Fruit fly (Drosophila melanogaster) whole organism, embryonic: ENCODE measurements around the gene HDAC3.

Experiments
- Abd-B ChIP-seq: fragments of 200-800 bp; sonication (Bioruptor generic); optimal IDR thresholded peaks from 2 replicates; lab custom pipeline; 2018; ENCODE audit warnings: missing biosample characterization, mild to moderate bottlenecking, missing genetic modification characterization, moderate library complexity
- B-H2 ChIP-seq: fragments of 200-800 bp; sonication (Bioruptor generic); optimal IDR thresholded peaks from 2 replicates; lab custom pipeline; 2018; ENCODE audit warnings: missing biosample characterization, mild to moderate bottlenecking, missing genetic modification characterization
- BEAF-32 ChIP-seq: fragments of 200-800 bp; sonication (Bioruptor generic); optimal IDR thresholded peaks from 3 replicates; lab custom pipeline; 2017; ENCODE audit warnings: missing biosample characterization, missing genetic modification characterization, mild to moderate bottlenecking, moderate library complexity, missing genetic modification reagents
- BtbVII ChIP-seq: fragments of 200-800 bp; sonication (Bioruptor generic); optimal IDR thresholded peaks from 3 replicates; lab custom pipeline; 2017; ENCODE audit warnings: missing biosample characterization, mild to moderate bottlenecking, missing genetic modification characterization
- CG10209 ChIP-seq: fragments of 200-800 bp; sonication (Bioruptor generic); optimal IDR thresholded peaks from 3 replicates; lab custom pipeline; 2017; ENCODE audit warnings: missing biosample characterization, mild to moderate bottlenecking, missing genetic modification characterization, missing genetic modification reagents
- CG10267 ChIP-seq: fragments of 200-800 bp; sonication (Bioruptor generic); optimal IDR thresholded peaks from 2 replicates; lab custom pipeline; 2018; ENCODE audit warnings: missing biosample characterization, mild to moderate bottlenecking, missing genetic modification characterization, moderate library complexity
- CG10366 ChIP-seq: fragments of 200-800 bp; sonication (Bioruptor generic); IDR thresholded peaks from 2 replicates; pipeline ENCODE4 v1.3.6; 2022; ENCODE audit warnings: missing biosample characterization, missing genetic modification characterization
- CG10543 ChIP-seq: fragments of 200-800 bp; sonication (Bioruptor generic); optimal IDR thresholded peaks from 3 replicates; lab custom pipeline; 2017; ENCODE audit warnings: missing biosample characterization, mild to moderate bottlenecking, missing genetic modification characterization, moderate library complexity
- CG1233 ChIP-seq: fragments of 200-800 bp; sonication (Bioruptor generic); optimal IDR thresholded peaks from 4 replicates; lab custom pipeline; 2018; ENCODE audit warnings: missing biosample characterization, mild to moderate bottlenecking, missing genetic modification characterization
- CG13775 ChIP-seq: fragments of 200-800 bp; sonication (Bioruptor generic); optimal IDR thresholded peaks from 3 replicates; lab custom pipeline; 2017; ENCODE audit warnings: missing biosample characterization, mild to moderate bottlenecking, missing genetic modification characterization
- CG16813 ChIP-seq: fragments of 200-800 bp; sonication (Bioruptor generic); IDR thresholded peaks from 3 replicates; pipeline ENCODE4 v1.3.6; 2022; ENCODE audit warnings: missing biosample characterization, missing genetic modification characterization; ENCODE audit not compliant: partially characterized antibody
- CG17186 ChIP-seq: fragments of 200-800 bp; sonication (Bioruptor generic); optimal IDR thresholded peaks from 3 replicates; lab custom pipeline; 2017; ENCODE audit warnings: missing biosample characterization, missing genetic modification reagents, missing genetic modification characterization
- CG17359 ChIP-seq: fragments of 200-800 bp; sonication (Bioruptor generic); optimal IDR thresholded peaks from 3 replicates; lab custom pipeline; 2018; ENCODE audit warnings: missing biosample characterization, mild to moderate bottlenecking, missing genetic modification characterization, moderate library complexity
- CG30020 ChIP-seq: fragments of 200-800 bp; optimal IDR thresholded peaks from 2 replicates; lab custom pipeline; 2019; ENCODE audit warnings: missing biosample characterization, mild to moderate bottlenecking, missing genetic modification characterization, moderate library complexity
- CG3281 ChIP-seq: fragments of 200-800 bp; sonication (Bioruptor generic); optimal IDR thresholded peaks from 3 replicates; lab custom pipeline; 2017; ENCODE audit warnings: missing biosample characterization, mild to moderate bottlenecking, missing genetic modification characterization
- CG3407 ChIP-seq: fragments of 200-800 bp; sonication (Bioruptor generic); optimal IDR thresholded peaks from 2 replicates; lab custom pipeline; 2018; ENCODE audit warnings: missing biosample characterization, mild to moderate bottlenecking, missing genetic modification characterization
- CG4820 ChIP-seq: fragments of 200-800 bp; sonication (Bioruptor generic); optimal IDR thresholded peaks from 3 replicates; lab custom pipeline; 2016; ENCODE audit warnings: missing biosample characterization, missing genetic modification characterization
- Chrac-16 ChIP-seq: fragments of 200-800 bp; sonication (Bioruptor generic); optimal IDR thresholded peaks from 3 replicates; lab custom pipeline; 2016; ENCODE audit warnings: missing biosample characterization, missing genetic modification characterization
- Dip3 ChIP-seq: fragments of 200-800 bp; sonication (Bioruptor generic); optimal IDR thresholded peaks from 3 replicates; lab custom pipeline; 2016; ENCODE audit warnings: missing biosample characterization, missing genetic modification characterization
- ERR ChIP-seq: fragments of 200-800 bp; sonication (Bioruptor generic); optimal IDR thresholded peaks from 2 replicates; lab custom pipeline; 2016; ENCODE audit warnings: missing biosample characterization, missing genetic modification characterization
- HLH3B ChIP-seq: fragments of 200-800 bp; sonication (Bioruptor generic); IDR thresholded peaks from 2 replicates; pipeline ENCODE4 v1.3.6; 2022; ENCODE audit warnings: missing biosample characterization, missing genetic modification characterization
- Hmr ChIP-seq: fragments of 200-800 bp; sonication (Bioruptor generic); optimal IDR thresholded peaks from 3 replicates; lab custom pipeline; 2017; ENCODE audit warnings: mild to moderate bottlenecking, missing biosample characterization, missing genetic modification reagents, missing genetic modification characterization
- Jarid2 ChIP-seq: fragments of 200-800 bp; sonication (Bioruptor generic); optimal IDR thresholded peaks from 3 replicates; lab custom pipeline; 2017; ENCODE audit warnings: mild to moderate bottlenecking, missing biosample characterization, missing genetic modification reagents, missing genetic modification characterization
- Med ChIP-seq: fragments of 200-800 bp; sonication (Bioruptor generic); peaks from one replicate; lab custom pipeline; 2016; ENCODE audit warnings: missing biosample characterization, missing genetic modification characterization, mild to moderate bottlenecking, inconsistent platforms, moderate library complexity
- Oli ChIP-seq: fragments of 200-800 bp; sonication (Bioruptor generic); optimal IDR thresholded peaks from 2 replicates; lab custom pipeline; 2018; ENCODE audit warnings: missing biosample characterization, mild to moderate bottlenecking, missing genetic modification characterization, moderate library complexity
- ab ChIP-seq: fragments of 200-800 bp; sonication (Bioruptor generic); optimal IDR thresholded peaks from 2 replicates; lab custom pipeline; 2016; ENCODE audit warnings: missing biosample characterization, missing genetic modification characterization
- ap ChIP-seq: fragments of 200-800 bp; sonication (Bioruptor generic); IDR thresholded peaks from 2 replicates; pipeline ENCODE4 v1.3.6; 2022; ENCODE audit warnings: missing biosample characterization, missing genetic modification characterization
- ase ChIP-seq: fragments of 200-800 bp; sonication (Bioruptor generic); IDR thresholded peaks from 3 replicates; pipeline ENCODE4 v1.3.6; 2022; ENCODE audit warnings: missing biosample characterization, missing genetic modification characterization
- bbx ChIP-seq: fragments of 200-800 bp; sonication (Bioruptor generic); IDR thresholded peaks from 2 replicates; pipeline ENCODE4 v1.3.6; 2022; ENCODE audit warnings: missing biosample characterization, missing genetic modification characterization; ENCODE audit not compliant: partially characterized antibody
- crc ChIP-seq: fragments of 200-800 bp; sonication (Bioruptor generic); optimal IDR thresholded peaks from 2 replicates; lab custom pipeline; 2016; ENCODE audit warnings: missing biosample characterization, missing genetic modification characterization
- da ChIP-seq: fragments of 200-800 bp; sonication (Bioruptor generic); optimal IDR thresholded peaks from 2 replicates; lab custom pipeline; 2016; ENCODE audit warnings: missing biosample characterization, missing genetic modification characterization
- danr ChIP-seq: fragments of 200-800 bp; sonication (Bioruptor generic); IDR thresholded peaks from 2 replicates; pipeline ENCODE4 v1.3.6; 2022; ENCODE audit warnings: missing biosample characterization, missing genetic modification characterization
- fu2 ChIP-seq: fragments of 200-800 bp; sonication (Bioruptor generic); optimal IDR thresholded peaks from 2 replicates; lab custom pipeline; 2016; ENCODE audit warnings: missing biosample characterization, missing genetic modification characterization
- gsb ChIP-seq: fragments of 200-800 bp; sonication (Bioruptor generic); IDR thresholded peaks from 2 replicates; pipeline ENCODE4 v1.3.6; 2022; ENCODE audit warnings: missing biosample characterization, missing genetic modification characterization
- hbn ChIP-seq: fragments of 200-800 bp; sonication (Bioruptor generic); IDR thresholded peaks from 2 replicates; pipeline ENCODE4 v1.3.6; 2022; ENCODE audit warnings: missing biosample characterization, missing genetic modification characterization; ENCODE audit not compliant: partially characterized antibody
- lola ChIP-seq, 3 experiments: fragments of >200 bp in 2 of 3; fragments of 200-800 bp in 1 of 3; sonication (Bioruptor generic) in 1 of 3; optimal IDR thresholded peaks; 2 replicates each; lab custom pipeline; 2017 to 2019; ENCODE audit warnings: missing biosample characterization in 3 of 3, missing genetic modification characterization in 3 of 3, mild to moderate bottlenecking in 1 of 3, moderate library complexity in 1 of 3
- mam ChIP-seq: fragments of 200-800 bp; sonication (Bioruptor generic); optimal IDR thresholded peaks from 3 replicates; lab custom pipeline; 2016; ENCODE audit warnings: missing biosample characterization, missing genetic modification characterization
- nerfin-1 ChIP-seq: fragments of 200-800 bp; sonication (Bioruptor generic); optimal IDR thresholded peaks from 3 replicates; lab custom pipeline; 2019; ENCODE audit warnings: missing biosample characterization, mild to moderate bottlenecking, missing genetic modification characterization, moderate library complexity
- nerfin-2 ChIP-seq: fragments of 200-800 bp; sonication (Bioruptor generic); IDR thresholded peaks from 2 replicates; pipeline ENCODE4 v1.3.6; 2022; ENCODE audit warnings: missing biosample characterization, missing genetic modification characterization; ENCODE audit not compliant: partially characterized antibody
- pho ChIP-seq: fragments of 200-800 bp; sonication (Bioruptor generic); optimal IDR thresholded peaks from 2 replicates; lab custom pipeline; 2016; ENCODE audit warnings: missing biosample characterization, missing genetic modification characterization
- prd ChIP-seq, 3 experiments: fragments of >200 bp in 2 of 3; fragments of 200-800 bp in 1 of 3; sonication (Bioruptor generic) in 1 of 3; optimal IDR thresholded peaks in 2 of 3; IDR thresholded peaks in 1 of 3; 2 replicates in 2 of 3; 3 replicates in 1 of 3; pipeline versions ENCODE4 v1.3.6 to Lab custom; 2017 to 2022; ENCODE audit warnings: missing biosample characterization in 1 of 3, missing genetic modification characterization in 1 of 3
- sens ChIP-seq: fragments of 200-800 bp; sonication (Bioruptor generic); peaks from one replicate; lab custom pipeline; 2016; ENCODE audit warnings: missing biosample characterization, missing genetic modification characterization
- slbo ChIP-seq: fragments of 200-800 bp; sonication (Bioruptor generic); IDR thresholded peaks from 2 replicates; pipeline ENCODE4 v1.3.6; 2022; ENCODE audit warnings: missing biosample characterization, missing genetic modification characterization
- slou ChIP-seq: fragments of 200-800 bp; sonication (Bioruptor generic); optimal IDR thresholded peaks from 3 replicates; lab custom pipeline; 2016; ENCODE audit warnings: missing biosample characterization, missing genetic modification characterization
- stc ChIP-seq: fragments of 200-800 bp; sonication (Bioruptor generic); IDR thresholded peaks from 2 replicates; pipeline ENCODE4 v1.3.6; 2022; ENCODE audit warnings: missing biosample characterization, missing genetic modification characterization
- stwl ChIP-seq: fragments of 200-800 bp; sonication (Bioruptor generic); optimal IDR thresholded peaks from 3 replicates; lab custom pipeline; 2018; ENCODE audit warnings: missing biosample characterization, mild to moderate bottlenecking, missing genetic modification characterization, moderate library complexity
- tll ChIP-seq, 2 experiments: fragments of 200-800 bp in 1 of 2; fragments of >200 bp in 1 of 2; sonication (Bioruptor generic) in 1 of 2; optimal IDR thresholded peaks; 2 replicates each; lab custom pipeline; 2017 to 2019; ENCODE audit warnings: missing biosample characterization in 2 of 2, missing genetic modification characterization in 2 of 2, mild to moderate bottlenecking in 1 of 2, moderate library complexity in 1 of 2
- tna ChIP-seq: fragments of 200-800 bp; sonication (Bioruptor generic); IDR thresholded peaks from 2 replicates; pipeline ENCODE4 v1.3.6; 2022; ENCODE audit warnings: missing biosample characterization, missing genetic modification characterization; ENCODE audit not compliant: partially characterized antibody

Gene HDAC3

dm6 chr3R:5485295-5485718 is 10.9 kb upstream of the HDAC3 start, which contains the start of gene CG31550 (continued):
- no peak for TF ChIP-seq gsb (GFP tag; lab: Robert Waterston, UW)
- peak; percentile 66 for TF ChIP-seq CG13775 (GFP tag; lab: Kevin White, UChicago)
- TF ChIP-seq ap: peak; percentile 68
- TF ChIP-seq danr (GFP tag; lab: Robert Waterston, UW): peak; percentile 27; the same call in 1 of the 2 replicates
- no peak for TF ChIP-seq slou (GFP tag; lab: Kevin White, UChicago)
- no peak for TF ChIP-seq ERR
- TF ChIP-seq ab (GFP tag; lab: Kevin White, UChicago): no peak
- peak; percentile 19 for TF ChIP-seq Dip3 (GFP tag; lab: Kevin White, UChicago)
- TF ChIP-seq Chrac-16: peak; percentile 76
- no peak for TF ChIP-seq hbn (GFP tag; lab: Robert Waterston, UW)
- TF ChIP-seq CG4820 (GFP tag; lab: Kevin White, UChicago): peak; percentile 29
- no peak for TF ChIP-seq BEAF-32 (GFP tag; lab: Kevin White, UChicago)
- TF ChIP-seq B-H2 (GFP tag; lab: Kevin White, UChicago): peak; percentile 44
- TF ChIP-seq fu2 (GFP tag; lab: Kevin White, UChicago): peak; percentile 48
- no peak for TF ChIP-seq Hmr (GFP tag; lab: Kevin White, UChicago)
- TF ChIP-seq CG10267 (tag; lab: Kevin White, UChicago): peak; percentile 92
- peak; percentile 20 for TF ChIP-seq Jarid2 (GFP tag; lab: Kevin White, UChicago)
- TF ChIP-seq stwl (tag; lab: Kevin White, UChicago): peak; percentile 85
- peak; percentile 43 for TF ChIP-seq Oli (tag; lab: Kevin White, UChicago)
- peak; percentile 79 for TF ChIP-seq Med (GFP tag; lab: Kevin White, UChicago)
- TF ChIP-seq HLH3B (GFP tag; lab: Robert Waterston, UW): peak; percentile 77
- peak; percentile 72 for TF ChIP-seq CG17359 (tag; lab: Kevin White, UChicago)
- TF ChIP-seq CG17186: no peak
- TF ChIP-seq BtbVII (GFP tag; lab: Kevin White, UChicago): peak; percentile 29
- peak; percentile 62 for TF ChIP-seq CG30020 (tag; lab: Kevin White, UChicago)
- TF ChIP-seq, all 482 proteins: peak for 256

- TF ChIP-seq crc (no peak), bbx (GFP tag; lab: Robert Waterston, UW) (no peak; the same call in 1 of the 2 replicates), CG10209 (GFP tag; lab: Kevin White, UChicago) (no peak), nerfin-1 (peak; percentile 81), stc (GFP tag; lab: Robert Waterston, UW) (no peak; the same call in 1 of the 2 replicates), da (GFP tag; lab: Kevin White, UChicago) (no peak), ase (GFP tag; lab: Robert Waterston, UW) (no peak), mam (GFP tag; lab: Kevin White, UChicago) (no peak), CG1233 (GFP tag; lab: Kevin White, UChicago) (no peak), prd (optimal IDR thresholded peaks at IDR 0.05; lab: Kevin White, UChicago) (no peak), prd (GFP tag; IDR thresholded peaks at IDR 0.05; lab: Robert Waterston, UW) (peak; percentile 33; the same call in 1 of the 3 replicates), sens (GFP tag; lab: Kevin White, UChicago) (peak; percentile 74), CG17359 (tag; lab: Kevin White, UChicago) (no peak), slbo (GFP tag; lab: Robert Waterston, UW) (peak; percentile 63), lola (GFP tag; optimal IDR thresholded peaks at IDR 0.05; lab: Kevin White, UChicago) (peak in 1 of 3 experiments; percentile 29), tna (GFP tag; lab: Robert Waterston, UW) (no peak), CG3407 (GFP tag; lab: Kevin White, UChicago) (no peak), CG10543 (no peak), Abd-B (GFP tag; lab: Kevin White, UChicago) (no peak), CG16813 (no peak), CG3281 (GFP tag; lab: Kevin White, UChicago) (no peak), nerfin-2 (GFP tag; lab: Robert Waterston, UW) (no peak), tll (GFP tag; optimal IDR thresholded peaks at IDR 0.05; lab: Kevin White, UChicago) (no peak), pho (GFP tag; lab: Kevin White, UChicago) (no peak), CG10366 (peak; percentile 16; the same call in 1 of the 2 replicates)
These were observed 9.2 kb upstream of the HDAC3 start, which contains the start of gene ksr for dm6 chr3R:5483488-5484109. Gene ksr, minus strand, starts transcription at chr3R:5483906.
